Worm (Caenorhabditis elegans) whole organism, L2 larva: ENCODE data around the gene phyh-1.

Source experiments
- C34F6.9 ChIP-seq: fragments of 150-350 bp; optimal IDR thresholded peaks from 2 replicates; lab custom pipeline; 2014; ENCODE audit warnings: missing biosample characterization, missing genetic modification characterization
- F13H6.1 ChIP-seq: sonication (generic microtip); optimal IDR thresholded peaks from 2 replicates; lab custom pipeline; 2016; ENCODE audit warnings: missing genetic modification characterization, missing compliant biosample characterization
- R02D3.7 ChIP-seq: fragments of 150-350 bp; optimal IDR thresholded peaks from 2 replicates; lab custom pipeline; 2014; ENCODE audit warnings: missing biosample characterization, missing genetic modification characterization
- Y55F3AM.14 ChIP-seq: fragments of 200-800 bp; sonication (Bioruptor generic); optimal IDR thresholded peaks from 2 replicates; lab custom pipeline; 2018; ENCODE audit warnings: mild to moderate bottlenecking, missing genetic modification characterization, missing compliant biosample characterization
- ZK546.5 ChIP-seq: sonication (generic microtip); optimal IDR thresholded peaks from 2 replicates; lab custom pipeline; 2017; ENCODE audit warnings: missing biosample characterization, missing genetic modification characterization
- alr-1 ChIP-seq: fragments of 150-350 bp; optimal IDR thresholded peaks from 2 replicates; lab custom pipeline; 2014; ENCODE audit warnings: missing biosample characterization, missing genetic modification characterization
- ama-1 ChIP-seq: fragments of 150-350 bp; optimal IDR thresholded peaks from 2 replicates; lab custom pipeline; 2018; ENCODE audit warnings: inconsistent platforms
- blmp-1 ChIP-seq: sonication (generic microtip); optimal IDR thresholded peaks from 2 replicates; lab custom pipeline; 2017; ENCODE audit warnings: missing genetic modification characterization, mild to moderate bottlenecking, missing compliant biosample characterization, antibody characterized with exemption, moderate library complexity; ENCODE audit not compliant: insufficient read depth
- ceh-16 ChIP-seq: fragments of 150-350 bp; optimal IDR thresholded peaks from 2 replicates; lab custom pipeline; 2014; ENCODE audit warnings: missing biosample characterization, missing genetic modification characterization
- ceh-82 ChIP-seq: fragments of 150-350 bp; optimal IDR thresholded peaks from 2 replicates; lab custom pipeline; 2014; ENCODE audit warnings: missing biosample characterization, missing genetic modification characterization
- crh-2 ChIP-seq: sonication (generic microtip); optimal IDR thresholded peaks from 2 replicates; lab custom pipeline; 2017; ENCODE audit warnings: missing biosample characterization, missing genetic modification characterization
- dmd-4 ChIP-seq: sonication (generic microtip); optimal IDR thresholded peaks from 2 replicates; lab custom pipeline; 2017; ENCODE audit warnings: missing biosample characterization, missing genetic modification characterization
- egl-27 ChIP-seq: sonication (generic microtip); optimal IDR thresholded peaks from 3 replicates; lab custom pipeline; 2017; ENCODE audit warnings: missing biosample characterization, missing genetic modification reagents, missing genetic modification characterization
- elt-3 ChIP-seq: sonication (generic microtip); optimal IDR thresholded peaks from 2 replicates; lab custom pipeline; 2017; ENCODE audit warnings: missing biosample characterization, missing genetic modification characterization
- fos-1 ChIP-seq: fragments of 150-350 bp; optimal IDR thresholded peaks from 2 replicates; lab custom pipeline; 2014; ENCODE audit warnings: missing biosample characterization, missing genetic modification characterization
- gmeb-1 ChIP-seq: fragments of 150-350 bp; optimal IDR thresholded peaks from 2 replicates; lab custom pipeline; 2014; ENCODE audit warnings: missing biosample characterization, missing genetic modification characterization
- lin-11 ChIP-seq: fragments of 150-350 bp; sonication (generic microtip); optimal IDR thresholded peaks from 2 replicates; lab custom pipeline; 2014; ENCODE audit warnings: missing biosample characterization, missing genetic modification characterization, inconsistent platforms, mixed read lengths
- lin-13 ChIP-seq: fragments of 150-350 bp; optimal IDR thresholded peaks from 2 replicates; lab custom pipeline; 2014; ENCODE audit warnings: missing biosample characterization, missing genetic modification reagents, missing genetic modification characterization
- lin-39 ChIP-seq: fragments of 150-350 bp; optimal IDR thresholded peaks from 2 replicates; lab custom pipeline; 2014; ENCODE audit warnings: missing biosample characterization, missing genetic modification reagents, missing genetic modification characterization
- lsy-2 ChIP-seq, 2 experiments: fragments of 150-350 bp in 1 of 2; sonication (generic microtip) in 1 of 2; optimal IDR thresholded peaks; 2 replicates each; lab custom pipeline; 2014 to 2017; ENCODE audit warnings: missing biosample characterization in 2 of 2, missing genetic modification characterization in 2 of 2
- mab-5 ChIP-seq: fragments of 150-350 bp; optimal IDR thresholded peaks from 2 replicates; lab custom pipeline; 2014; ENCODE audit warnings: missing biosample characterization, missing genetic modification characterization
- mbf-1 ChIP-seq: sonication (generic microtip); optimal IDR thresholded peaks from 2 replicates; lab custom pipeline; 2017; ENCODE audit warnings: missing biosample characterization, missing genetic modification characterization
- mdl-1 ChIP-seq, 2 experiments: fragments of 150-350 bp in 1 of 2; sonication (generic microtip) in 1 of 2; optimal IDR thresholded peaks; 2 replicates each; lab custom pipeline; 2017; ENCODE audit warnings: missing biosample characterization in 2 of 2, missing genetic modification characterization in 2 of 2
- nhr-10 ChIP-seq: sonication (generic microtip); optimal IDR thresholded peaks from 2 replicates; lab custom pipeline; 2017; ENCODE audit warnings: missing biosample characterization, missing genetic modification characterization
- nhr-11 ChIP-seq: fragments of 150-350 bp; optimal IDR thresholded peaks from 2 replicates; lab custom pipeline; 2014; ENCODE audit warnings: missing biosample characterization, missing genetic modification characterization
- nhr-12 ChIP-seq: fragments of 150-350 bp; optimal IDR thresholded peaks from 2 replicates; lab custom pipeline; 2014; ENCODE audit warnings: missing biosample characterization, missing genetic modification characterization
- nhr-21 ChIP-seq: fragments of 150-350 bp; optimal IDR thresholded peaks from 2 replicates; lab custom pipeline; 2014; ENCODE audit warnings: missing biosample characterization, missing genetic modification characterization
- nhr-23 ChIP-seq: fragments of 150-350 bp; optimal IDR thresholded peaks from 2 replicates; lab custom pipeline; 2014; ENCODE audit warnings: missing biosample characterization, missing genetic modification reagents, missing genetic modification characterization
- nhr-237 ChIP-seq: fragments of 150-350 bp; optimal IDR thresholded peaks from 2 replicates; lab custom pipeline; 2014; ENCODE audit warnings: missing biosample characterization, missing genetic modification characterization
- nhr-6 ChIP-seq: fragments of 150-350 bp; optimal IDR thresholded peaks from 2 replicates; lab custom pipeline; 2014; ENCODE audit warnings: missing biosample characterization, missing genetic modification characterization
- nhr-77 ChIP-seq: fragments of 150-350 bp; optimal IDR thresholded peaks from 2 replicates; lab custom pipeline; 2014; ENCODE audit warnings: missing biosample characterization, missing genetic modification characterization
- peb-1 ChIP-seq: fragments of 150-350 bp; optimal IDR thresholded peaks from 2 replicates; lab custom pipeline; 2014; ENCODE audit warnings: missing biosample characterization, missing genetic modification characterization
- sem-4 ChIP-seq: fragments of 150-350 bp; optimal IDR thresholded peaks from 2 replicates; lab custom pipeline; 2014; ENCODE audit warnings: missing biosample characterization, missing genetic modification reagents, missing genetic modification characterization
- sma-9 ChIP-seq, 2 experiments: fragments of 150-350 bp in 1 of 2; sonication (generic microtip) in 1 of 2; optimal IDR thresholded peaks; 2 replicates each; lab custom pipeline; 2014 to 2016; ENCODE audit warnings: missing genetic modification characterization in 2 of 2, mild to moderate bottlenecking in 1 of 2, missing biosample characterization in 1 of 2, missing compliant biosample characterization in 1 of 2, missing genetic modification reagents in 1 of 2, moderate library complexity in 1 of 2
- snpc-4 ChIP-seq: fragments of 150-350 bp; optimal IDR thresholded peaks from 2 replicates; lab custom pipeline; 2014; ENCODE audit warnings: missing biosample characterization, missing genetic modification characterization
- unc-55 ChIP-seq: fragments of 150-350 bp; sonication (generic microtip); optimal IDR thresholded peaks from 3 replicates; lab custom pipeline; 2014; ENCODE audit warnings: missing biosample characterization, missing genetic modification reagents, missing genetic modification characterization
- unc-62 ChIP-seq: fragments of 150-350 bp; optimal IDR thresholded peaks from 2 replicates; lab custom pipeline; 2014; ENCODE audit warnings: missing biosample characterization, missing genetic modification reagents, missing genetic modification characterization
- zag-1 ChIP-seq: fragments of 150-350 bp; optimal IDR thresholded peaks from 2 replicates; lab custom pipeline; 2014; ENCODE audit warnings: missing biosample characterization, missing genetic modification characterization
- ztf-1 ChIP-seq: fragments of 200-800 bp; sonication (Bioruptor generic); conservative IDR thresholded peaks from 2 replicates; pipeline ENCODE4 v1.3.6; 2022; ENCODE audit warnings: missing genetic modification characterization, missing compliant biosample characterization
- ztf-11 ChIP-seq: sonication (generic microtip); optimal IDR thresholded peaks from 2 replicates; lab custom pipeline; 2017; ENCODE audit warnings: missing biosample characterization, missing genetic modification characterization
- ztf-4 ChIP-seq: fragments of 150-350 bp; optimal IDR thresholded peaks from 2 replicates; lab custom pipeline; 2014; ENCODE audit warnings: missing biosample characterization, missing genetic modification characterization

The phyh-1 gene

DNA sequence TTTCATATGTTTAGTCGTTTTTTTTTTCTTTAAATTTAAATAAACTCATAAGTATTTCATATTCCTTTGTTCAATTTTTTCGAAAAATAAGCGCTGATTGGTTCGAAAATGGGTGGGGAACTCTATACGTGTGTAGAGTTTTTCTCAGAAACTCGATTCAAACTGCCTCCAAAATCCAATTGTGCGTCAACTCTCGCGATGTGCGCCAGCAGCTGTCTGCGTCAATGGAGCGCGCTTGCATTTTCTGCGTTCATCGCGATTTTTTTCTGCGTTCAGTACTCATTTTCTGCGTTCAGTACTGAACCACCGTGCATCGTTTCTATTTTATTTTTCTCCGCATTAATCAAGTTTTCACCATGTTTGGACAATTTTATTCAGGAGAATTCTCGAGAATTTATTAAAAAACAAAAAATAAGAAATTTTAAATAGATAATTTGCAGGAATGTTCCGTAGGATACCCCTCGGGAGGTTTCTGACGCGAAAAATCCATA lies 9.5 kb downstream of the phyh-1 start, which contains the start of gene eelo-2 (continued):
- TF ChIP-seq R02D3.7 (tag; lab: Kevin White, UChicago), result peak; percentile 79
- TF ChIP-seq sma-9 (GFP tag; optimal IDR thresholded peaks at IDR 0.05; lab: Kevin White, UChicago), result peak; percentile 98
- TF ChIP-seq sma-9 (tag; optimal IDR thresholded peaks at IDR 0.05; lab: Kevin White, UChicago), result no peak
- TF ChIP-seq ceh-82 (tag; lab: Kevin White, UChicago), result peak; percentile 95
- TF ChIP-seq ztf-1 (GFP tag; lab: Robert Waterston, UW), result 0 out of 2 replicates have a peak, but pooled peaks have one; percentile 9
- no peak for TF ChIP-seq nhr-11 (tag; lab: Kevin White, UChicago)
- TF ChIP-seq unc-62, result peak; percentile 68
- peak; percentile 56 for TF ChIP-seq ama-1
- TF ChIP-seq sem-4 (tag; lab: Kevin White, UChicago), result peak; percentile 97
- TF ChIP-seq nhr-12 (tag; lab: Kevin White, UChicago), result peak; percentile 77
- TF ChIP-seq blmp-1, result peak; percentile 84
- TF ChIP-seq nhr-6 (tag; lab: Kevin White, UChicago), result peak; percentile 97
- peak; percentile 99 for TF ChIP-seq crh-2 (tag; lab: Kevin White, UChicago)
- no peak for TF ChIP-seq alr-1
- TF ChIP-seq dmd-4 (tag; lab: Kevin White, UChicago), result peak; percentile 58
- no peak for TF ChIP-seq nhr-23 (tag; lab: Kevin White, UChicago)
- peak; percentile 50 for TF ChIP-seq mbf-1 (tag; lab: Kevin White, UChicago)
- peak; percentile 97 for TF ChIP-seq lin-11 (tag; lab: Kevin White, UChicago)
- peak; percentile 83 for TF ChIP-seq Y55F3AM.14 (GFP tag; lab: Kevin White, UChicago)
- peak; percentile 62 for TF ChIP-seq lin-39 (tag; lab: Kevin White, UChicago)

DNA sequence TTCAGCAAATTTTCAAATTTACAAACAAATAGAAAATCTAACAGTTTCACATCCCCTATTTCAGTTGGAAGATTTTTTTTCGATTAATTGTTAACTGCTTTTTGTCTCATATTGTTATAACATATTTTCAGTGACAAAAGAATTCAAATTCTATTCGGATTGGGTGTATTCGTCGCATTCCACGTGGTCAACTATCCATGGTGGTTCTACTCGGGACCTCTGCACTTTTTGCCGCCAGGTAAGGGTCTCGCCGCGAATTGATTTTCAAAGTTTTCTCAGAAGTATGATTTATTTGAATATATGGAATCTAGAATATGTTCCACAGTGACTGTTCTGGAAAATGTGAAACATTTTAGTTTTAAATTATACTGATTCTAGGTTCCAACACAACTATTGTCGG lies 10.7 kb downstream of the phyh-1 start:
- TF ChIP-seq ZK546.5 (no peak), nhr-10 (tag; lab: Kevin White, UChicago) (no peak), ztf-4 (tag; lab: Kevin White, UChicago) (no peak), unc-62 (no peak), lin-11 (tag; lab: Kevin White, UChicago) (no peak), lsy-2 (tag; optimal IDR thresholded peaks at IDR 0.05; lab: Kevin White, UChicago) (no peak), ceh-82 (tag; lab: Kevin White, UChicago) (no peak), nhr-77 (tag; lab: Kevin White, UChicago) (no peak), gmeb-1 (no peak), ceh-16 (tag; lab: Kevin White, UChicago) (no peak), R02D3.7 (tag; lab: Kevin White, UChicago) (no peak), nhr-12 (tag; lab: Kevin White, UChicago) (no peak), dmd-4 (tag; lab: Kevin White, UChicago) (no peak), nhr-6 (tag; lab: Kevin White, UChicago) (no peak), nhr-11 (tag; lab: Kevin White, UChicago) (no peak), sem-4 (tag; lab: Kevin White, UChicago) (no peak), egl-27 (tag; lab: Kevin White, UChicago) (no peak)

- TF ChIP-seq mab-5 (tag; lab: Kevin White, UChicago), result no peak
- TF ChIP-seq fos-1 (tag; lab: Kevin White, UChicago), result no peak
- TF ChIP-seq crh-2 (tag; lab: Kevin White, UChicago), result no peak
- TF ChIP-seq peb-1, result no peak
- TF ChIP-seq snpc-4, result no peak
- TF ChIP-seq lin-39 (tag; lab: Kevin White, UChicago), result no peak
- TF ChIP-seq dmd-4 (tag; lab: Kevin White, UChicago), result no peak
- no peak for TF ChIP-seq nhr-10 (tag; lab: Kevin White, UChicago)
- no peak for TF ChIP-seq F13H6.1 (tag; lab: Kevin White, UChicago)
- TF ChIP-seq lin-13 (GFP tag; lab: Kevin White, UChicago), result no peak
- TF ChIP-seq nhr-23 (tag; lab: Kevin White, UChicago), result no peak
- no peak for TF ChIP-seq nhr-12 (tag; lab: Kevin White, UChicago)
- no peak for TF ChIP-seq ceh-16 (tag; lab: Kevin White, UChicago)
- TF ChIP-seq elt-3 (tag; lab: Kevin White, UChicago), result no peak
- no peak for TF ChIP-seq nhr-237 (tag; lab: Kevin White, UChicago)
- TF ChIP-seq, all 48 proteins: peak for 0
Observed at ce11 chrIV:17247184-17247583, 12.0 kb downstream of the phyh-1 start.

DNA sequence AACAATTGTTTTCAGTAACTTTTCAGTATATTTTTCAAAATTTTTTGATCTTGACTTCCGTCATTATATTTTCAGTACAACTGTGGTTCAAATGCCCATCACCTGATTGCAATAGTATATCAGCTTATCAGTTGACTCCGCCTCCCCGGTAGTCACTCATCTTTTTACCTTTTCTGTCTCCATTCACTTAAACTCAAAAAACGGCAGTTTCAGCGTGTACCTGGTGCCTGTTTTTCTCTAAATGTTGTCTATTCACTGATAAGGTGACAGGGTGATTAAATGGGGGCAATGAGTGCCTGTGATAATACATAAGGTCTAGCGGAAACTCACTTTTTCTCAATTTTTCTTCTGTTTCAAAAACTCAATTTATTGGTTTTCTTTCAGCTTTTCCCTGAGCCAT lies 14.0 kb downstream of the phyh-1 start, which contains the start of gene ZK550.2:
Gene ZK550.2 (plus strand): TSS at position 385 of the 400 bp plus-strand sequence.
- TF ChIP-seq lin-39 (tag; lab: Kevin White, UChicago), result no peak
- no peak for TF ChIP-seq unc-55
- no peak for TF ChIP-seq mdl-1 (tag; optimal IDR thresholded peaks at IDR 0.05; lab: Kevin White, UChicago)
- no peak for TF ChIP-seq ztf-1 (GFP tag; lab: Robert Waterston, UW)
- TF ChIP-seq sma-9 (GFP tag; optimal IDR thresholded peaks at IDR 0.05; lab: Kevin White, UChicago), result peak; percentile 91
- no peak for TF ChIP-seq sma-9 (tag; optimal IDR thresholded peaks at IDR 0.05; lab: Kevin White, UChicago)
- TF ChIP-seq elt-3 (tag; lab: Kevin White, UChicago), result no peak
- TF ChIP-seq ztf-4 (tag; lab: Kevin White, UChicago), result no peak
- no peak for TF ChIP-seq nhr-11 (tag; lab: Kevin White, UChicago)
- no peak for TF ChIP-seq nhr-21
- TF ChIP-seq R02D3.7 (tag; lab: Kevin White, UChicago), result no peak
- peak; percentile 58 for TF ChIP-seq gmeb-1
- TF ChIP-seq blmp-1, result no peak
- TF ChIP-seq zag-1 (tag; lab: Kevin White, UChicago), result no peak
- peak; percentile 68 for TF ChIP-seq crh-2 (tag; lab: Kevin White, UChicago)
- no peak for TF ChIP-seq Y55F3AM.14 (GFP tag; lab: Kevin White, UChicago)
- no peak for TF ChIP-seq ZK546.5
- no peak for TF ChIP-seq nhr-77 (tag; lab: Kevin White, UChicago)
- TF ChIP-seq mab-5 (tag; lab: Kevin White, UChicago), result no peak
- no peak for TF ChIP-seq nhr-6 (tag; lab: Kevin White, UChicago)
- TF ChIP-seq egl-27 (tag; lab: Kevin White, UChicago), result no peak
- TF ChIP-seq ama-1, result no peak
- no peak for TF ChIP-seq ztf-11 (tag; lab: Kevin White, UChicago)
- TF ChIP-seq lin-11 (tag; lab: Kevin White, UChicago), result no peak
- TF ChIP-seq nhr-12 (tag; lab: Kevin White, UChicago), result no peak
- TF ChIP-seq nhr-10 (tag; lab: Kevin White, UChicago), result no peak
- TF ChIP-seq C34F6.9, result no peak
- TF ChIP-seq peb-1, result no peak
- no peak for TF ChIP-seq nhr-23 (tag; lab: Kevin White, UChicago)
